Fruit fly (Drosophila melanogaster): ENCODE measurements around the gene cv.

cv gene

dm6 chrX:5718476-5719012 is 28.7 kb downstream of the cv start (continued):
- TF ChIP-seq en (GFP tag; optimal IDR thresholded peaks at IDR 0.05): no peak
- TF ChIP-seq btn (GFP tag; optimal IDR thresholded peaks at IDR 0.05): no peak
- TF ChIP-seq pita (GFP tag; optimal IDR thresholded peaks at IDR 0.05): no peak
- no peak for TF ChIP-seq HLH54F (GFP tag; optimal IDR thresholded peaks at IDR 0.05)
- peak; percentile 34 for TF ChIP-seq CG18262 (tag; optimal IDR thresholded peaks at IDR 0.05)
- TF ChIP-seq CG3995 (GFP tag; optimal IDR thresholded peaks at IDR 0.05): no peak
- TF ChIP-seq crc (GFP tag; optimal IDR thresholded peaks at IDR 0.05): no peak
- 0 out of 3 replicates have a peak, but pooled peaks have one; percentile 17 for TF ChIP-seq C15 (GFP tag; IDR thresholded peaks at IDR 0.05)
- peak; percentile 56 for TF ChIP-seq dmrt99B (tag; optimal IDR thresholded peaks at IDR 0.05)
- TF ChIP-seq CG17328 (GFP tag; IDR thresholded peaks at IDR 0.05): peak; percentile 43
- TF ChIP-seq yki (optimal IDR thresholded peaks at IDR 0.05): no peak
- TF ChIP-seq oc (tag; optimal IDR thresholded peaks at IDR 0.05): no peak
- TF ChIP-seq bigmax (GFP tag; optimal IDR thresholded peaks at IDR 0.05): no peak
- no peak for TF ChIP-seq Side (GFP tag; optimal IDR thresholded peaks at IDR 0.05)
- peak; percentile 88 for TF ChIP-seq B-H2 (GFP tag; optimal IDR thresholded peaks at IDR 0.05)
- TF ChIP-seq bab2 (GFP tag; optimal IDR thresholded peaks at IDR 0.05): peak; percentile 11
- peak; percentile 50; the same call in 1 of the 2 replicates for TF ChIP-seq HLH3B (GFP tag; IDR thresholded peaks at IDR 0.05)
- peak; percentile 7 for TF ChIP-seq vfl (GFP tag; optimal IDR thresholded peaks at IDR 0.05)
- TF ChIP-seq Hand (GFP tag; optimal IDR thresholded peaks at IDR 0.05): peak; percentile 71
- peak; percentile 23; the same call in 1 of the 3 replicates for TF ChIP-seq Optix (GFP tag; IDR thresholded peaks at IDR 0.05)
- TF ChIP-seq sisA (GFP tag; IDR thresholded peaks at IDR 0.05): peak; percentile 57
- peak; percentile 24 for TF ChIP-seq nmo (GFP tag; optimal IDR thresholded peaks at IDR 0.05)
- peak; percentile 49; the same call in 1 of the 2 replicates for TF ChIP-seq bowl (GFP tag; IDR thresholded peaks at IDR 0.05)
- no peak for TF ChIP-seq sna (GFP tag; IDR thresholded peaks at IDR 0.05; ENCODE audit: partially characterized antibody)
- TF ChIP-seq cad (GFP tag; optimal IDR thresholded peaks at IDR 0.05): no peak
- TF ChIP-seq Nf-YC (tag; optimal IDR thresholded peaks at IDR 0.05): peak; percentile 23
- no peak for TF ChIP-seq CG43689 (GFP tag; IDR thresholded peaks at IDR 0.05)
- peak; percentile 34; the same call in 1 of the 3 replicates for TF ChIP-seq so (GFP tag; IDR thresholded peaks at IDR 0.05)
- TF ChIP-seq CG3838 (GFP tag; optimal IDR thresholded peaks at IDR 0.05): no peak
- peak; percentile 58; the same call in 2 of the 3 replicates for TF ChIP-seq Aef1 (GFP tag; IDR thresholded peaks at IDR 0.05)
- TF ChIP-seq wdn (GFP tag; IDR thresholded peaks at IDR 0.05): peak; percentile 69
- peak; percentile 88 for TF ChIP-seq slbo (GFP tag; IDR thresholded peaks at IDR 0.05)
- TF ChIP-seq Hmr (GFP tag; optimal IDR thresholded peaks at IDR 0.05): peak; percentile 77
- TF ChIP-seq chif (GFP tag; optimal IDR thresholded peaks at IDR 0.05): no peak
- TF ChIP-seq Awh (GFP tag; IDR thresholded peaks at IDR 0.05): no peak
- peak; percentile 23 for TF ChIP-seq CG18764 (GFP tag; optimal IDR thresholded peaks at IDR 0.05)
- peak; percentile 28 for TF ChIP-seq CG10267 (tag; optimal IDR thresholded peaks at IDR 0.05)
- peak; percentile 2 for TF ChIP-seq CG6765 (GFP tag; optimal IDR thresholded peaks at IDR 0.05)
- TF ChIP-seq CG14667 (GFP tag; IDR thresholded peaks at IDR 0.05): peak; percentile 56
- peak; percentile 19 for TF ChIP-seq fd96Cb (tag; optimal IDR thresholded peaks at IDR 0.05)
- TF ChIP-seq CG3726 (GFP tag; IDR thresholded peaks at IDR 0.05): no peak
- TF ChIP-seq CG3281 (GFP tag; optimal IDR thresholded peaks at IDR 0.05): peak; percentile 81
- no peak for TF ChIP-seq ken (GFP tag; IDR thresholded peaks at IDR 0.05)
- TF ChIP-seq nom (GFP tag; optimal IDR thresholded peaks at IDR 0.05): no peak
- no peak for TF ChIP-seq CG10462 (GFP tag; optimal IDR thresholded peaks at IDR 0.05)
- peak; percentile 20 for TF ChIP-seq Nf-YB (GFP tag; optimal IDR thresholded peaks at IDR 0.05)
- TF ChIP-seq stc (GFP tag; IDR thresholded peaks at IDR 0.05): 0 out of 2 replicates have a peak, but pooled peaks have one; percentile 43
- peak; percentile 14 for TF ChIP-seq Dip3 (GFP tag; optimal IDR thresholded peaks at IDR 0.05)
- peak; percentile 70 for TF ChIP-seq CG15514 (GFP tag; optimal IDR thresholded peaks at IDR 0.05)
- peak; percentile 5 for TF ChIP-seq CG17829 (tag; optimal IDR thresholded peaks at IDR 0.05)
- 0 out of 2 replicates have a peak, but pooled peaks have one; percentile 17 for TF ChIP-seq CG32767 (GFP tag; IDR thresholded peaks at IDR 0.05)
